Fruit fly (Drosophila melanogaster) whole organism: ENCODE results near the gene Bro.

Experiments
- CG8478 ChIP-seq: fragments of >200 bp; optimal IDR thresholded peaks from 2 replicates; lab custom pipeline; 2018; ENCODE audit warnings: inconsistent platforms
- Dll ChIP-seq: fragments of >200 bp; optimal IDR thresholded peaks from 2 replicates; lab custom pipeline; 2017
- EcR ChIP-seq, 2 experiments: fragments of >200 bp; optimal IDR thresholded peaks; 2 replicates each; lab custom pipeline; 2017; ENCODE audit warnings: missing biosample characterization in 2 of 2, missing genetic modification characterization in 2 of 2, missing genetic modification reagents in 2 of 2
- pan ChIP-seq: fragments of >200 bp; optimal IDR thresholded peaks from 2 replicates; lab custom pipeline; 2017
- psq ChIP-seq: fragments of >200 bp; optimal IDR thresholded peaks from 2 replicates; lab custom pipeline; 2017
- usp ChIP-seq: fragments of >200 bp; optimal IDR thresholded peaks from 2 replicates; lab custom pipeline; 2017; ENCODE audit warnings: missing biosample characterization, missing genetic modification characterization, mixed read lengths

The Bro gene

DNA sequence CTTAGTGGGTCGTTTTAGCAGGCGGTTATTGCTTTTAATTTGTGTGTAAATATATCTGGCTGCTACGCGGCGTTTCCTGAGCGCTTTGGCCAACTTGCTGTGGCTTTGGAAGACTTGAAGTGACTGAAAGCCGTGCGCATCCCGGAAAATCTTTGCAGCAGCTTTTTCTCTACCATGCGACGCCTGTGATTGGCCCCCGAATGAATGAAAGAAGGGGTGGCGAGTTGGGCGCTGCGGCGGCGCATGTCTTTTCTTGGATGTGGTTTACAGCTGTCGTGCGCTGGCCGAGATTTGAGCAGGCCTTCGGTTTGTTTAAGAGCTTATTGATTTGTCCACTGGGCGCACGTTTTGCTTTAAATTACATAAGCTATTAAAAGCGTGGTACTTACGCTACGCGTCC is 15.9 kb downstream of the Bro start:
- TF ChIP-seq EcR (GFP tag; optimal IDR thresholded peaks at IDR 0.05; lab: Kevin White, UChicago) (no peak), pan (lab: Kevin White, UChicago) (no peak), usp (GFP tag; lab: Kevin White, UChicago) (no peak), psq (lab: Kevin White, UChicago) (no peak), CG8478 (no peak), Dll (no peak)

DNA sequence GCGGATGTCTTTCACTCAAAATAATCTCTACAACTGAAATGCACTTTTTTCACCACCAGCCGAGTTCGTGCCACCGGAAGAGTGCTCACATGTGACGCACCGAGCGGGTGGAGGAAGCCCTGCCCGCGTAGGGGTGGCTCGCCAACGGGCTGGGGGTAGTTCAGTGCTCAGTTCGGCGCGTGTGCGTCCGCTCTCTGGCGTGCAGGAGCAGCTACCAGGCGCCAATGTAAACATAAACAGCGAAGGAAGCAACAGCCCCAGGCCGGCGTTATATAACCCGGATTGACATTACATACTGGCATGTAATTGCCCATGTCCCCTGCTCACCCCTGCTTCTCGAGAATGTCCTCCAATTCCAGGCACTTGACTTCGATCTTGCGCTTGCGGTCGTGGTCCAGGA is 16.5 kb downstream of the Bro start:
- TF ChIP-seq psq (lab: Kevin White, UChicago) (no peak), pan (lab: Kevin White, UChicago) (no peak), usp (GFP tag; lab: Kevin White, UChicago) (no peak), Dll (no peak), CG8478 (no peak), EcR (GFP tag; optimal IDR thresholded peaks at IDR 0.05; lab: Kevin White, UChicago) (no peak)

DNA sequence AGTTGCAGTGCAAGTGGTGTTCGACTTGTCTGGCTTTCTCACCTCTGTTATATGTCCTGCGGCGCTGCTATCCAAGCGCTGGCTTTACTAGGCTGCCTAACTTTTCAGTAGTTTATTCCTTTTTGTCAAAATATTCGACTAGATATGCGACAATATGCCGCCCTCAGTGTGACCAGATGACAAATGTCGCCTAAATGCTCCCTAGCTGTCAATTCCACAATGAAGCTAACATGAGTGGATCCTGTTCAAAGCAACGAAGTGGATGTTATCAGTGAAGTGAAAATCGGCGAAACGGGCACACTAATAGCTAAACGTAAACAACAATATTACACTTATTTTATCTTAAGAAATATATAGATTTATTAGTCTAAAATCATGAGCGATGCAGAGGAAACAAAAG is 17.2 kb downstream of the Bro start, which contains the start of the genes Srrm234 and CG7974:
TSS of gene Srrm234 (minus strand) at position 189 of the 400 bp plus-strand sequence.
TSS of gene CG7974 (plus strand) at position 263 of the 400 bp plus-strand sequence.
- TF ChIP-seq psq (lab: Kevin White, UChicago), result no peak
- no peak for TF ChIP-seq usp (GFP tag; lab: Kevin White, UChicago)
- no peak for TF ChIP-seq pan (lab: Kevin White, UChicago)
- no peak for TF ChIP-seq EcR (GFP tag; optimal IDR thresholded peaks at IDR 0.05; lab: Kevin White, UChicago)
- TF ChIP-seq CG8478, result no peak
- no peak for TF ChIP-seq Dll

DNA sequence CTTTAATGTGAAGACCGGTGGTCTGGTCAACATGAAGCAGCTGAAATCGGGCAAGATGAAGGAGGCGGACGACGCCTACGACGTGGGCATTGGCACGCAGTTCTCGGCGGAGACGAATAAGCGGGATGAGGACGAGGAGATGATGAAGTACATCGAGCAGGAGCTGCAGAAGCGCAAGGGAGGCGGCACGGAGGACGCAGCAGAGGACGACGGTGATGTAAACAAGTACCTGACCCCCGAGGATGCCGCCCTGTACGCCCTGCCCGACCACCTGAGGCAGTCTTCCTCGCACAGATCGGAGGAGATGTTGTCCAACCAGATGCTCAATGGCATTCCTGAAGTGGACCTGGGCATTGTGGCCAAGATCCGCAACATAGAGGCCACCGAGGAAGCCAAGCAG is 17.9 kb downstream of the Bro start:
- no peak for TF ChIP-seq usp (GFP tag; lab: Kevin White, UChicago)

DNA sequence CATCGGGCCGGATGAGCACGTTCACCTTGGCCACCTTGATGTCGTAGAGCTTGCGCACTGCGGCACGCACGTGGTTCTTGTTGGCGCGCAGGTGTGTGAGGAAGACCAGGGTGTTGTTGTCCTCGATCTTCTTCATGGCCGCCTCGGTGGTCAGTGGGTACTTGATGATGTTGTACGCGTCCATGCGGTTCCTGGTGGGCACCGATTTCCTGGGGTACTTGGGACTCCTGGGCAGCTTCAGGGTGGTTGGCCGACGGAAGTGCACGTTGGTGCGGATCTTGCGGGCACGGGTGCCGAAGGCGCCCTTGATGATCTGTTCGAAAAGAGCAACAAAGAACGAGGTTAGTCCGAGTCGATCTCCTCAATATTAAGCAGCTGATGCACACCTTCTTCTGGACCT is 19.8 kb downstream of the Bro start:
- TF ChIP-seq Dll, result no peak
- no peak for TF ChIP-seq pan (lab: Kevin White, UChicago)
- no peak for TF ChIP-seq psq (lab: Kevin White, UChicago)
- no peak for TF ChIP-seq CG8478
- no peak for TF ChIP-seq EcR (GFP tag; optimal IDR thresholded peaks at IDR 0.05; lab: Kevin White, UChicago)
- TF ChIP-seq usp (GFP tag; lab: Kevin White, UChicago), result no peak

DNA sequence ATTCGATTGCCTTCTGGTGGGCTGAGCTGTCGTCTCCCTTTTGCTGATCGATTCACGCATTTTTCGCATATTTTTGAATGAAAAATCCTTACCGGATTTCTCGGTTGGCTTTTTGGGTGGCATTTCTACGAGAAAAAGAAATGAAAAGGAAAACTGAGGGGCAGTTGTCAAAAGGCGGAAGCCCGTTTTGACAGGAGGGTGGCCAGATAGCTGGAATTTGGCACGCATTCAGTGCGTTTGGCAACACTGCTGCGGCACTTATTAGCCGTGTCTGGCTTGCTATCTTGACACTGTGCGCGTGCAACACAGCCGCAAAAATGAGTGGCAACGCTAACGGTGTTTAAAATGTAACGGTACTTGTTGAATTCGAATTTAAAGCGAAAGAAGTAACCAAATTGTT is 20.8 kb downstream of the Bro start, which contains the start of gene RpL23A:
TSS of gene RpL23A (minus strand) at position 151 of the 400 bp plus-strand sequence.
- TF ChIP-seq pan (lab: Kevin White, UChicago), result no peak

DNA sequence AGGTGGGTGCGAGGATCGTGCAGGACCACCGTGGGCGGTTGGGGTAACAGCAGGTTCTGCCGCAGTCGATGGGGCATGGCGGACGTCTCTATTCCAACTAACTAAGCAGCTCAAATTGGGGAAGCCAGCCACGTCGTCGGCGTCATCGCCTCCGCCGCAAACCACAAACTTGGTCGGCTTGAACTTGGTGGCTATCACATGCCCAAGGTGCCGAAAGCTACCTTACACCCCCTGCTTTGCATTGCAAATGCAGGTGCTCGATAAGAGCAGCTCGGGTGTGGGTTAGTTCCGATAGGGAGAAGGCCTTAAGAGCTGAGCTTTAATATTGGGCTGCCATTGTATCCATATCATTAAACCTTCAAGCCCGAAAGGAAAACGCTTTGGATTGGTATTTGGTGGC is 22.3 kb downstream of the Bro start, which contains the start of gene RabX5:
TSS of gene RabX5 (minus strand) at position 101 of the 400 bp plus-strand sequence.
- TF ChIP-seq CG8478, result no peak
- no peak for TF ChIP-seq EcR (GFP tag; optimal IDR thresholded peaks at IDR 0.05; lab: Kevin White, UChicago)

DNA sequence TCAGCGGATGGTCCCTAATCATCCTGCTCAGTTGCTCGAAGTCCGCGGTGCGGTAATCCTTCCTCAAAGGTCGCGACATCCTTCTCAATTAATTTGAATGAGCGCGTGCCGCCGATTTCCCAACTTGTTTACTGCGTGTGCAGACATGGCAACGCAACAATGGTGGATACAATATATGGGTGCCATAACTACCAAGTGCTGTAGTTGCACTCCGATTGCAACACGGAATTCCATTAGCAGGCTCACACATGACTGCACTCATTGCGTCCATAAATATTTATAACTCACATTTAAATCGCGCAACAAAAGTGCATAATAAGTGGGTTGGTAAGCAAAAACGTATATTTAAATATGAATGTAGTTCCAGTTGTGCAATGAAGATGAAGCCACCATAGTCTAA is 25.0 kb downstream of the Bro start, which contains the start of gene CG13930:
TSS of gene CG13930 (minus strand) at position 101 of the 400 bp plus-strand sequence.
- TF ChIP-seq psq (lab: Kevin White, UChicago), result no peak
- TF ChIP-seq CG8478, result no peak
- TF ChIP-seq usp (GFP tag; lab: Kevin White, UChicago), result no peak
- no peak for TF ChIP-seq pan (lab: Kevin White, UChicago)
- TF ChIP-seq EcR (GFP tag; optimal IDR thresholded peaks at IDR 0.05; lab: Kevin White, UChicago), result no peak
- TF ChIP-seq Dll, result no peak

DNA sequence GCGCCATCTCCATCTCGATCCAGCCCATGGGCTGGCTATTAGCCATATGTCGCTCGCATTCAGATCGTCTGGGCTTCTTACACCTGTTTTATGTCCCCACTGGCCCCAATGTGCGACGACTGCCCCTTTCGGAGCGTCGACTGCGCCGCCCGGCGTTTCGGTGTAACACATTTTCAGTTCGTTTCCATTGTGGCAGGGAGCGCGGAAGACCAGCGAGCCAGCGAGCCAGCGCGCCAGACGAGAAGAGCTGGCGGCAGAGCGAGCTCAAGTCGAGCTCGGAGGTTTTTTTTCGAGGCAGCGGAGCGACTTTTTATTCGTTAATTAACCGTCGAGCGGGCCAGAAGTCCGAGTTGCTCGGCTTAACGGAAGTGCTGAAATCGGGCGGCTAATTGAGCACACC is 26.7 kb downstream of the Bro start, which contains the start of gene CG7991:
TSS of gene CG7991 (plus strand) at position 329 of the 400 bp plus-strand sequence.
- TF ChIP-seq Dll (no peak), CG8478 (no peak), psq (lab: Kevin White, UChicago) (no peak), EcR (GFP tag; optimal IDR thresholded peaks at IDR 0.05; lab: Kevin White, UChicago) (no peak), usp (GFP tag; lab: Kevin White, UChicago) (no peak), pan (lab: Kevin White, UChicago) (no peak)

DNA sequence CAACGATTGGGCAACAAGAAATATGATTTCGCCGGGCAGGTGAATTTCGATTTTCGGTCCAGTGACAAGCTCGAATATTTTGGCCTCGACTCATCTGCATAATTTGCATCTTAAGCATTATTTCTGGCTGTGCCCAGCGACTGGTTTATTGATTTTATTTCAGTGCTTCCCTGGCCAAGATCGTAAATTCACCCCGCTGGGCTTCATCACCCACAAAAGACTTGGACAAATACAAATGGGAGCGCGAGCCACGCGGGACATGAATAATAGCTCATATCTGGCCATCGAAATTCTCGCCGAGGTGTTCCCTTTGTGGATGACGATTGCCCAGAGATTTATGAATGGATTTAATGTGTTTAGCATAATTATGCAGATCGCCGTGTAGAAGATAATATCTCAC is 27.6 kb downstream of the Bro start:
- TF ChIP-seq usp (GFP tag; lab: Kevin White, UChicago), result no peak
- no peak for TF ChIP-seq Dll
- no peak for TF ChIP-seq EcR (GFP tag; optimal IDR thresholded peaks at IDR 0.05; lab: Kevin White, UChicago)
- TF ChIP-seq psq (lab: Kevin White, UChicago), result no peak
- TF ChIP-seq CG8478, result no peak
- TF ChIP-seq pan (lab: Kevin White, UChicago), result no peak

DNA sequence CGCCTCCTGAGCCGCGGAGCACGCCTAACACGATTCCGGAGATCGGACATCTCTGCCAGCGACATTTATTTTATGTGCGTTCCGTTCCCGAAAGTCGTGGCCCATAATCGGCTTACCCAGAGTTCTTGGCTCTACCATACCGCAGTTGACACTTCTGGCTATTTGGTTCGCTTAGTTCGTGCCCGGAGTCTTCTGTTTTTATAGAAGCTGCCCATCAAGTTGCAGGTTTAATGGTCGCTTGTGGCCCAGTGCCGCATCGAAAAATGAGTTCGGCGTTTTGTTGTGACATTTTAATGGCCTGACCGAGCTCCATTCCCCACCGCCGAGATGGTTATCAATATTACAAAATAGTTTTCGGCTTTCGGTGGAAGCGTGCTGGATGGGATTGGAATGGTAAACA is 28.6 kb downstream of the Bro start:
- TF ChIP-seq EcR (GFP tag; optimal IDR thresholded peaks at IDR 0.05; lab: Kevin White, UChicago) (no peak), pan (lab: Kevin White, UChicago) (no peak), usp (GFP tag; lab: Kevin White, UChicago) (no peak), psq (lab: Kevin White, UChicago) (no peak), CG8478 (no peak), Dll (no peak)

DNA sequence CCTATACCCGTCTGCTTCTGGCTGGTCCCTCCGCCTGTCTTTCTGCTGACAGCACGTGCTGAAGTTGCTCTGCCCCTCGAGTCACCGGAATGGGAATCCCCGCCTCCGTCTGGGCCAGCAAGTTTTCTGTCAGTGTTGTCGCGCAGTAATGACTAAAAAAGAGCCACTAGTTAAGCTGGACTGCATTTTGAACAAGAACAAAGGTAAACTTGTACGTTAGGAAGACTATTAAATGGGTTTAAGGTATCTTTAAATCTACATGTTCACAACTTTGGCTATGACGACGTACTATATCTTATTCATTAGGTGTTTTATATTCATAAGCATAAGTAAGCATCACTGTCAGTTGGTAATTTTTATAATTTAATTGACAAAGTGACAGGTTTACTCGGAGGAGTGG is 31.7 kb downstream of the Bro start:
- TF ChIP-seq CG8478 (no peak), EcR (GFP tag; optimal IDR thresholded peaks at IDR 0.05; lab: Kevin White, UChicago) (no peak), Dll (no peak), psq (lab: Kevin White, UChicago) (no peak), pan (lab: Kevin White, UChicago) (no peak), usp (GFP tag; lab: Kevin White, UChicago) (no peak)

DNA sequence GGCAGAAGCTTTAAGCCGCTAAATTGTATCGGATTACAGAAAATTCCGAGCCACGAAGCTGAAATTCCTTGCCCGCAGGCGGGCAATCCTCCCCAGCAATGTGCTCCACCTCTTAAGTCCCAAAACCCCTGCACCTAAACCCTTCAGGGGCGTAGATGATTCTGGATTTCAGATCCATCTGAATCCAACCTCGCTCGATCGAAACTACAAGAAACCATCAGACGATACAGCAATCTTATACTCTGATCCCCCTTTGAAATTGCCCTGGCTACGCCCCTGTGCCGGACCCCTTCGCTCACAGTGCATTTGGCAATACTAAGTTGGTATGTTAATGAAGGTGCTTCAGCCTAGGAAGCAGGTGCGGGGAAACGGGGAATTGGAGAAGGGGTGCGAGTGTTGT is 35.4 kb downstream of the Bro start:
- TF ChIP-seq psq (lab: Kevin White, UChicago) (no peak), EcR (GFP tag; optimal IDR thresholded peaks at IDR 0.05; lab: Kevin White, UChicago) (no peak), CG8478 (no peak), pan (lab: Kevin White, UChicago) (no peak)
